Worm (Caenorhabditis elegans) whole organism, L4 larva: ENCODE data around the gene nlp-58.

ENCODE experiments used
- F26F4.8 ChIP-seq: fragments of 200-800 bp; sonication (Bioruptor generic); conservative IDR thresholded peaks from 2 replicates; pipeline ENCODE4 v1.3.6; 2022; ENCODE audit warnings: missing genetic modification characterization, missing compliant biosample characterization
- T20F7.1 ChIP-seq: fragments of 200-800 bp; sonication (Bioruptor generic); optimal IDR thresholded peaks from 2 replicates; lab custom pipeline; 2018; ENCODE audit warnings: mild to moderate bottlenecking, missing genetic modification characterization, missing compliant biosample characterization
- T26A8.4 ChIP-seq: fragments of 200-800 bp; sonication (Bioruptor generic); IDR thresholded peaks from 2 replicates; pipeline ENCODE4 v1.3.6; 2022; ENCODE audit warnings: missing genetic modification characterization, missing compliant biosample characterization
- Y105C5A.15 ChIP-seq: fragments of 200-800 bp; sonication (Bioruptor generic); IDR thresholded peaks from 2 replicates; pipeline ENCODE4 v1.3.6; 2022; ENCODE audit warnings: missing genetic modification characterization, missing compliant biosample characterization
- Y48G9A.11 ChIP-seq: fragments of 200-800 bp; sonication (Bioruptor generic); IDR thresholded peaks from 2 replicates; pipeline ENCODE4 v1.3.6; 2022; ENCODE audit warnings: missing genetic modification reagents, missing genetic modification characterization, missing compliant biosample characterization
- ZK337.2 ChIP-seq: fragments of 200-800 bp; sonication (Bioruptor generic); IDR thresholded peaks from 2 replicates; pipeline ENCODE4 v1.3.6; 2022; ENCODE audit warnings: missing genetic modification reagents, missing genetic modification characterization, missing compliant biosample characterization
- ZK546.5 ChIP-seq, 2 experiments: sonication (generic microtip); optimal IDR thresholded peaks; 2 replicates each; lab custom pipeline; 2017; ENCODE audit warnings: missing biosample characterization in 2 of 2, missing genetic modification characterization in 2 of 2
- aha-1 ChIP-seq: fragments of 150-350 bp; peaks from one replicate; lab custom pipeline; 2014; ENCODE audit warnings: missing biosample characterization, missing genetic modification characterization
- arid-1 ChIP-seq: fragments of 200-800 bp; sonication (Bioruptor generic); conservative IDR thresholded peaks from 2 replicates; pipeline ENCODE4 v1.3.6; 2022; ENCODE audit warnings: missing genetic modification reagents, missing genetic modification characterization, missing compliant biosample characterization
- ceh-28 ChIP-seq: fragments of 150-350 bp; optimal IDR thresholded peaks from 2 replicates; lab custom pipeline; 2014; ENCODE audit warnings: missing biosample characterization, missing genetic modification reagents, missing genetic modification characterization
- ceh-44 ChIP-seq: fragments of 200-800 bp; sonication (Bioruptor generic); IDR thresholded peaks from 2 replicates; pipeline ENCODE4 v1.3.6; 2022; ENCODE audit warnings: missing genetic modification reagents, missing genetic modification characterization, missing compliant biosample characterization
- ceh-82 ChIP-seq: sonication (generic microtip); optimal IDR thresholded peaks from 2 replicates; lab custom pipeline; 2017; ENCODE audit warnings: missing biosample characterization, missing genetic modification characterization
- ces-1 ChIP-seq: fragments of 150-350 bp; sonication (generic microtip); optimal IDR thresholded peaks from 4 replicates; lab custom pipeline; 2014; ENCODE audit warnings: missing biosample characterization, missing genetic modification reagents, missing genetic modification characterization
- cey-2 ChIP-seq: sonication (generic microtip); optimal IDR thresholded peaks from 3 replicates; lab custom pipeline; 2017; ENCODE audit warnings: missing genetic modification characterization, mild to moderate bottlenecking, missing compliant biosample characterization, antibody characterized with exemption, borderline replicate concordance; ENCODE audit not compliant: insufficient read depth
- ctbp-1 ChIP-seq: fragments of 200-800 bp; sonication (Bioruptor generic); IDR thresholded peaks from 2 replicates; pipeline ENCODE4 v1.3.6; 2022; ENCODE audit warnings: missing genetic modification reagents, missing genetic modification characterization, missing compliant biosample characterization
- daf-12 ChIP-seq: fragments of 150-350 bp; optimal IDR thresholded peaks from 2 replicates; lab custom pipeline; 2014; ENCODE audit warnings: missing biosample characterization, missing genetic modification reagents, missing genetic modification characterization
- daf-16 ChIP-seq, 3 experiments: sonication (generic microtip); optimal IDR thresholded peaks; 2 replicates each; lab custom pipeline; 2016 to 2017; ENCODE audit warnings: missing genetic modification characterization in 3 of 3, missing genetic modification reagents in 3 of 3, mild to moderate bottlenecking in 2 of 3, missing compliant biosample characterization in 2 of 3, missing biosample characterization in 1 of 3, moderate library complexity in 1 of 3
- duxl-1 ChIP-seq: sonication (generic microtip); optimal IDR thresholded peaks from 2 replicates; lab custom pipeline; 2016; ENCODE audit warnings: mild to moderate bottlenecking, missing genetic modification characterization, moderate library complexity, missing compliant biosample characterization; ENCODE audit not compliant: poor library complexity
- fos-1 ChIP-seq: fragments of 150-350 bp; optimal IDR thresholded peaks from 2 replicates; lab custom pipeline; 2014; ENCODE audit warnings: missing biosample characterization, missing genetic modification characterization
- hif-1 ChIP-seq, 2 experiments: sonication (generic microtip); optimal IDR thresholded peaks; 2 replicates each; lab custom pipeline; 2016 to 2017; ENCODE audit warnings: missing compliant biosample characterization in 2 of 2, missing genetic modification characterization in 2 of 2, missing genetic modification reagents in 2 of 2, missing genotype in 2 of 2, mild to moderate bottlenecking in 1 of 2
- hmg-1.1 ChIP-seq: fragments of 200-800 bp; sonication (Bioruptor generic); IDR thresholded peaks from 2 replicates; pipeline ENCODE4 v1.3.6; 2022; ENCODE audit warnings: missing genetic modification reagents, missing genetic modification characterization, missing compliant biosample characterization
- lim-7 ChIP-seq: fragments of 200-800 bp; sonication (Bioruptor generic); IDR thresholded peaks from 2 replicates; pipeline ENCODE4 v1.3.6; 2022; ENCODE audit warnings: missing genetic modification characterization, missing compliant biosample characterization
- lin-1 ChIP-seq: fragments of 200-800 bp; sonication (Bioruptor generic); IDR thresholded peaks from 2 replicates; pipeline ENCODE4 v1.3.6; 2022; ENCODE audit warnings: missing genetic modification reagents, missing genetic modification characterization, missing compliant biosample characterization
- lin-29 ChIP-seq: fragments of 200-800 bp; sonication (Bioruptor generic); IDR thresholded peaks from 2 replicates; pipeline ENCODE4 v1.3.6; 2022; ENCODE audit warnings: missing genetic modification reagents, missing genetic modification characterization, missing compliant biosample characterization
- lin-38 ChIP-seq: fragments of 200-800 bp; sonication (Bioruptor generic); IDR thresholded peaks from 2 replicates; pipeline ENCODE4 v1.3.6; 2022; ENCODE audit warnings: missing genetic modification reagents, missing genetic modification characterization, missing compliant biosample characterization
- lin-39 ChIP-seq: fragments of 150-350 bp; optimal IDR thresholded peaks from 2 replicates; lab custom pipeline; 2014; ENCODE audit warnings: missing biosample characterization, missing genetic modification reagents, missing genetic modification characterization
- madf-9 ChIP-seq: fragments of 200-800 bp; sonication (Bioruptor generic); conservative IDR thresholded peaks from 2 replicates; pipeline ENCODE4 v1.3.6; 2022; ENCODE audit warnings: missing genetic modification reagents, missing genetic modification characterization, missing compliant biosample characterization
- mdl-1 ChIP-seq, 2 experiments: fragments of 150-350 bp in 1 of 2; sonication (generic microtip) in 1 of 2; optimal IDR thresholded peaks; 2 replicates each; lab custom pipeline; 2014 to 2017; ENCODE audit warnings: missing biosample characterization in 2 of 2, missing genetic modification characterization in 2 of 2
- mxl-3 ChIP-seq: fragments of 200-800 bp; sonication (Bioruptor generic); optimal IDR thresholded peaks from 2 replicates; lab custom pipeline; 2018; ENCODE audit warnings: mild to moderate bottlenecking, missing genetic modification characterization, missing compliant biosample characterization
- nhr-10 ChIP-seq: fragments of 150-350 bp; optimal IDR thresholded peaks from 2 replicates; lab custom pipeline; 2014; ENCODE audit warnings: missing biosample characterization, missing genetic modification characterization
- nhr-102 ChIP-seq: sonication (generic microtip); optimal IDR thresholded peaks from 2 replicates; lab custom pipeline; 2016; ENCODE audit warnings: mild to moderate bottlenecking, missing genetic modification characterization, moderate library complexity, missing compliant biosample characterization
- nhr-25 ChIP-seq: sonication (generic microtip); optimal IDR thresholded peaks from 2 replicates; lab custom pipeline; 2017; ENCODE audit warnings: missing genetic modification characterization, mild to moderate bottlenecking, missing compliant biosample characterization, antibody characterized with exemption, moderate library complexity, borderline replicate concordance; ENCODE audit not compliant: insufficient read depth
- nhr-28 ChIP-seq: fragments of 150-350 bp; optimal IDR thresholded peaks from 2 replicates; lab custom pipeline; 2014; ENCODE audit warnings: missing biosample characterization, missing genetic modification characterization
- nhr-42 ChIP-seq: fragments of 200-800 bp; sonication (Bioruptor generic); IDR thresholded peaks from 2 replicates; pipeline ENCODE4 v1.3.6; 2022; ENCODE audit warnings: missing genetic modification characterization, missing compliant biosample characterization
- nhr-77 ChIP-seq: fragments of 150-350 bp; optimal IDR thresholded peaks from 2 replicates; lab custom pipeline; 2014; ENCODE audit warnings: missing biosample characterization, missing genetic modification characterization
- pha-4 ChIP-seq, 2 experiments: fragments of 150-350 bp in 1 of 2; fragments of 200-800 bp in 1 of 2; sonication (Bioruptor generic) in 1 of 2; IDR thresholded peaks in 1 of 2; optimal IDR thresholded peaks in 1 of 2; 2 replicates each; pipeline versions ENCODE4 v1.3.6 to Lab custom; 2014 to 2022; ENCODE audit warnings: missing genetic modification characterization in 2 of 2, missing genetic modification reagents in 2 of 2, missing biosample characterization in 1 of 2, missing compliant biosample characterization in 1 of 2
- php-3 ChIP-seq: fragments of 200-800 bp; sonication (Bioruptor generic); IDR thresholded peaks from 2 replicates; pipeline ENCODE4 v1.3.6; 2022; ENCODE audit warnings: missing genetic modification reagents, missing genetic modification characterization, missing compliant biosample characterization
- rbr-2 ChIP-seq: sonication (generic microtip); optimal IDR thresholded peaks from 2 replicates; lab custom pipeline; 2016; ENCODE audit warnings: missing genotype, missing genetic modification characterization, missing compliant biosample characterization
- saeg-2 ChIP-seq: fragments of 200-800 bp; sonication (Bioruptor generic); IDR thresholded peaks from 2 replicates; pipeline ENCODE4 v1.3.6; 2022; ENCODE audit warnings: missing genetic modification reagents, missing genetic modification characterization, missing compliant biosample characterization
- sdz-12 ChIP-seq: fragments of 200-800 bp; sonication (Bioruptor generic); optimal IDR thresholded peaks from 2 replicates; lab custom pipeline; 2018; ENCODE audit warnings: mild to moderate bottlenecking, missing genetic modification characterization, missing compliant biosample characterization
- set-16 ChIP-seq: fragments of 200-800 bp; sonication (Bioruptor generic); IDR thresholded peaks from 2 replicates; pipeline ENCODE4 v1.3.6; 2022; ENCODE audit warnings: missing genetic modification reagents, missing genetic modification characterization, missing compliant biosample characterization
- snpc-1.2 ChIP-seq: fragments of 200-800 bp; sonication (Bioruptor generic); IDR thresholded peaks from 2 replicates; pipeline ENCODE4 v1.3.6; 2022; ENCODE audit warnings: missing genetic modification reagents, missing genetic modification characterization, missing compliant biosample characterization
- zfp-2 ChIP-seq: sonication (generic microtip); optimal IDR thresholded peaks from 2 replicates; lab custom pipeline; 2016; ENCODE audit warnings: mild to moderate bottlenecking, missing genetic modification characterization, missing compliant biosample characterization
- zfp-3 ChIP-seq: fragments of 200-800 bp; sonication (Bioruptor generic); conservative IDR thresholded peaks from 2 replicates; pipeline ENCODE4 v1.3.6; 2022; ENCODE audit warnings: missing genetic modification reagents, missing genetic modification characterization, missing compliant biosample characterization

Gene nlp-58

DNA sequence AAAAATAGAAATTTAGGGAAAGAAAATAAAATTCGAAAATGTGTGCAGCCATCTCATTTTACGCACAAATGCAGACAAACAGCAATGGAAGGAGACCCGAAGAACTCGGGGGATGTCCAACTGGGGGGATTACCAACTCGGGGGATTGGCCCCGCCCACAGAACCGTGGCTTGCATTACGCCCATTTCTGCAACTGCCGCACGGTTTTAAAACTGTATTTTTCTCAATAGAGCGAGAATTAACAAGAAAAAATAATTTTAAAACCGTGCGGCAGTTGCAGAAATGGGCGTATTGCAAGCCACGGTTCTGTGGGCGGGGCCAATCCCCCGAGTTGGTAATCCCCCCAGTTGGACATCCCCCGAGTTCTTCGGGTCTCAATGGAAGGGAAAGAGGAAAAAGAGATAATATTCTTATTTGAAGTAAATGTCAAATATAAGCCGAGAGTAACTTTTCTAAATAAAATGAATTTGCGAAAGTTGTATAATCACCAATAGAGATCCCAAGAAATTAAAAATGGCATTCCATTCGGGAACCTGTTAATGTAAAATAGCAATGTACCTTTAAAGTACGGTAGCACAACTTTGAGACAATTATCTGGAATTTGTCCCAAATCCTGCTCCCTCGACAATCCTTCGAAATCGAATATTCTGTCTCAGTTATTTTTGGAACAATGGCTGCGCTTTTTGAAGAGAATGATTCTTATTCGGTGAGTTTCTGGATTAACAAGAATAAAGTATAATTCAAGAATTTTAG, 32.2 kb upstream of the nlp-58 start, which contains the start of the genes ruvb-1 and tofu-1 (continued):
- TF ChIP-seq nhr-102 (peak; percentile 58), aha-1 (tag; lab: Kevin White, UChicago) (peak; percentile 40), nhr-77 (tag; lab: Kevin White, UChicago) (peak; percentile 16), ZK337.2 (GFP tag; lab: Robert Waterston, UW) (0 out of 2 replicates have a peak, but pooled peaks have one; percentile 22), nhr-25 (tag; lab: Kevin White, UChicago) (peak; percentile 38), hif-1 (tag; optimal IDR thresholded peaks at IDR 0.05; lab: Kevin White, UChicago) (peak in 1 of 2 experiments; percentile 1), madf-9 (GFP tag; lab: Robert Waterston, UW) (peak; percentile 74), mxl-3 (GFP tag; lab: Kevin White, UChicago) (peak; percentile 45), T26A8.4 (GFP tag; lab: Robert Waterston, UW) (peak; percentile 85), saeg-2 (GFP tag; lab: Robert Waterston, UW) (0 out of 2 replicates have a peak, but pooled peaks have one; percentile 33), lin-29 (GFP tag; lab: Robert Waterston, UW) (0 out of 2 replicates have a peak, but pooled peaks have one; percentile 38), mdl-1 (tag; optimal IDR thresholded peaks at IDR 0.05; lab: Kevin White, UChicago) (peak; percentile 0 to 4), rbr-2 (peak; percentile 78), arid-1 (GFP tag; lab: Robert Waterston, UW) (peak; percentile 54; the same call in 1 of the 2 replicates), nhr-42 (GFP tag; lab: Robert Waterston, UW) (peak; percentile 78; the same call in 1 of the 2 replicates), ceh-44 (peak; percentile 75), ctbp-1 (GFP tag; lab: Robert Waterston, UW) (peak; percentile 71), nhr-28 (tag; lab: Kevin White, UChicago) (peak; percentile 50)
- TF ChIP-seq, all 104 proteins: peak for 53; not testable (repeated sequence) for 51

ce11 chrV:9978425-9978824, 29.7 kb upstream of the nlp-58 start:
- no peak for TF ChIP-seq T20F7.1 (GFP tag; lab: Kevin White, UChicago)
- peak; percentile 52 for TF ChIP-seq lin-38 (GFP tag; lab: Robert Waterston, UW)
- TF ChIP-seq madf-9 (GFP tag; lab: Robert Waterston, UW) = no peak
- no peak for TF ChIP-seq daf-16 (GFP tag; optimal IDR thresholded peaks at IDR 0.05; lab: Kevin White, UChicago)
- no peak for TF ChIP-seq daf-16 (tag; optimal IDR thresholded peaks at IDR 0.05; lab: Kevin White, UChicago)
- TF ChIP-seq ctbp-1 (GFP tag; lab: Robert Waterston, UW) = 0 out of 2 replicates have a peak, but pooled peaks have one; percentile 35
- no peak for TF ChIP-seq ces-1 (GFP tag; lab: Kevin White, UChicago)
- no peak for TF ChIP-seq fos-1 (tag; lab: Kevin White, UChicago)
- no peak for TF ChIP-seq lim-7
- peak; percentile 29; the same call in 1 of the 2 replicates for TF ChIP-seq set-16 (GFP tag; lab: Robert Waterston, UW)
- 0 out of 2 replicates have a peak, but pooled peaks have one; percentile 25 for TF ChIP-seq arid-1 (GFP tag; lab: Robert Waterston, UW)
- TF ChIP-seq daf-12 (tag; lab: Kevin White, UChicago) = no peak
- no peak for TF ChIP-seq cey-2 (tag; lab: Kevin White, UChicago)
- TF ChIP-seq zfp-2 (tag; lab: Kevin White, UChicago) = no peak
- TF ChIP-seq ZK546.5 (tag; optimal IDR thresholded peaks at IDR 0.05; lab: Kevin White, UChicago) = no peak
- TF ChIP-seq aha-1 (tag; lab: Kevin White, UChicago) = peak; percentile 24
- no peak for TF ChIP-seq F26F4.8 (GFP tag; lab: Robert Waterston, UW)
- TF ChIP-seq ceh-82 (tag; lab: Kevin White, UChicago) = no peak
- no peak for TF ChIP-seq snpc-1.2 (GFP tag; lab: Robert Waterston, UW)
- 0 out of 2 replicates have a peak, but pooled peaks have one; percentile 21 for TF ChIP-seq pha-4 (GFP tag; IDR thresholded peaks at IDR 0.05; lab: Robert Waterston, UW)
- TF ChIP-seq pha-4 (tag; optimal IDR thresholded peaks at IDR 0.05; lab: Kevin White, UChicago) = no peak
- peak; percentile 65 for TF ChIP-seq rbr-2
- TF ChIP-seq Y48G9A.11 (GFP tag; lab: Robert Waterston, UW) = 0 out of 2 replicates have a peak, but pooled peaks have one; percentile 11
- 0 out of 2 replicates have a peak, but pooled peaks have one; percentile 15 for TF ChIP-seq hmg-1.1 (GFP tag; lab: Robert Waterston, UW)
- no peak for TF ChIP-seq ceh-28 (tag; lab: Kevin White, UChicago)
- no peak for TF ChIP-seq php-3 (GFP tag; lab: Robert Waterston, UW)
- TF ChIP-seq duxl-1 (tag; lab: Kevin White, UChicago) = no peak
- TF ChIP-seq nhr-10 (tag; lab: Kevin White, UChicago) = no peak
- no peak for TF ChIP-seq Y105C5A.15
- TF ChIP-seq lin-1 (GFP tag; lab: Robert Waterston, UW) = no peak
- TF ChIP-seq zfp-3 (GFP tag; lab: Robert Waterston, UW) = no peak
- no peak for TF ChIP-seq nhr-77 (tag; lab: Kevin White, UChicago)
- TF ChIP-seq lin-39 (tag; lab: Kevin White, UChicago) = no peak
- no peak for TF ChIP-seq ZK337.2 (GFP tag; lab: Robert Waterston, UW)
- TF ChIP-seq sdz-12 (GFP tag; lab: Kevin White, UChicago) = no peak
